Worm (Caenorhabditis elegans): Measurements from ENCODE around the gene plst-1.

plst-1 gene

DNA sequence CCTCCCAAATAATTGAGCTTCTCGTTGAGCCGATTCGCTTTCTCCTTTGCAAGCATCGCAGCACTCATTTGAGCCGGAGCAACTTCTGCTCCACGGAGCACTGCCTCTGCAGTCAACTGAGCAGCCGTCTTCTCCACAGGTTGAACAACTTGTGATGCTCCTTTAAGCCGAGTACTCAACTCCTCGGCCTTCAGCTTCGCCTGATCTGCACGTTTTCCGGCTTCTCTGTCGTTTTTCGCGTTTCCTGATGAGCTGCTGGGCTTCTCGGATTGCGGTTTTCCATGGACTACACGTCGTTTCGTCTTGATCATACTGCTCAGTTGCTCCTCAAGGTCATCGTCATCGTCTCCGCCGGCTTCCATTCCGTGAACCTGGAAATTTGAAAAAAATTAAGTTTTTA, 9.6 kb downstream of the plst-1 start:
- TF ChIP-seq ceh-88 (GFP tag; IDR thresholded peaks at IDR 0.05) (no peak), ceh-82 (tag; optimal IDR thresholded peaks at IDR 0.05) (no peak), lin-14 (GFP tag; optimal IDR thresholded peaks at IDR 0.05) (no peak), lin-39 (tag; optimal IDR thresholded peaks at IDR 0.05) (no peak), alr-1 (tag; optimal IDR thresholded peaks at IDR 0.05; ENCODE audit: borderline replicate concordance) (no peak), irx-1 (tag; optimal IDR thresholded peaks at IDR 0.05) (no peak), Y116A8C.19 (tag; optimal IDR thresholded peaks at IDR 0.05; ENCODE audit: borderline replicate concordance) (no peak), swsn-7 (tag; optimal IDR thresholded peaks at IDR 0.05) (no peak), lin-15B (tag; optimal IDR thresholded peaks at IDR 0.05) (no peak), unc-62 (GFP tag; optimal IDR thresholded peaks at IDR 0.05) (no peak), grh-1 (GFP tag; IDR thresholded peaks at IDR 0.05) (no peak)

DNA sequence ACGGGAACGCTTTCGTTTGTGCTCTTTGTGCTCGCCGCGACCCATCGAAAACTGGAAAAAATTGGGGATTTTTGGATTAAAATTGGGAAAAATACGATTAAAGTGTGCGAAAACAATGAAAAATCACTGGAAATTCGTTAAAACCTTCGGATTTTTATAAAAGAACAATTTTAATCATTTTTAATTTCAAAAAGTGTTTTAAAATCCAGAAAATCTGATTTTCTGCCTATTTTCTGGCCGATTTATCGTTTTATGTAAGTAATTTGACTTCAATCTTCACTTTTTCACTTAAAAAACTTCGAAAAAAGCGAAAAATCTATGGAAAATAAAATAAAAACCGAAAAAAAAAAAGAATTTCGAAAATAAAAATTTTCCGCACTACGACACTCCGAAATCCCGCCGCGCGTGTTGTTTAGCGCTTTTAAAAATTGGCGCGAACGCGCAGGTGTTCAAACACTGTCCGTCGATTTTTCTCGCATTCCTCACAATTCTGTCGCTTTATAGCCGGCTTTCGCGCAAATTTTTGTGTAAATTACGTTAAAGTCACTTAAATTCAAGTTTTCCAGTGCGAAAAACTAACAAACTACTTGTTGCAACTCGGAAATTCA, 20.3 kb downstream of the plst-1 start, which contains the start of the genes ddx-46 and F53H1.4:
Gene ddx-46, minus strand, starts transcription at position 51 of the 608 bp plus-strand sequence.
Gene F53H1.4, plus strand, starts transcription at position 567 of the 608 bp plus-strand sequence.
- TF ChIP-seq lin-14 (GFP tag; optimal IDR thresholded peaks at IDR 0.05), result no peak
- TF ChIP-seq isw-1 (GFP tag; IDR thresholded peaks at IDR 0.05), result peak; percentile 57
- TF ChIP-seq ceh-82 (tag; optimal IDR thresholded peaks at IDR 0.05), result peak; percentile 46 to 70 (median 62)
- peak; percentile 10 for TF ChIP-seq egl-13 (tag; optimal IDR thresholded peaks at IDR 0.05)
- TF ChIP-seq snu-23 (GFP tag; optimal IDR thresholded peaks at IDR 0.05), result peak; percentile 58
- TF ChIP-seq lin-39 (tag; optimal IDR thresholded peaks at IDR 0.05), result peak; percentile 32
- peak; percentile 13 for TF ChIP-seq nhr-77 (tag; optimal IDR thresholded peaks at IDR 0.05)
- peak in 1 of 2 experiments; percentile 31 for TF ChIP-seq mdl-1 (tag; optimal IDR thresholded peaks at IDR 0.05)
- TF ChIP-seq ceh-88 (GFP tag; IDR thresholded peaks at IDR 0.05), result no peak
- peak; percentile 88 to 93 for TF ChIP-seq lin-35 (GFP tag; optimal IDR thresholded peaks at IDR 0.05)
- peak; percentile 60 to 66 for TF ChIP-seq lsy-2 (tag; optimal IDR thresholded peaks at IDR 0.05)
- TF ChIP-seq tbx-2 (tag; optimal IDR thresholded peaks at IDR 0.05), result peak; percentile 48
- TF ChIP-seq Y116A8C.19 (tag; optimal IDR thresholded peaks at IDR 0.05; ENCODE audit: borderline replicate concordance), result no peak
- peak; percentile 43 for TF ChIP-seq mep-1 (tag; optimal IDR thresholded peaks at IDR 0.05)
- TF ChIP-seq fkh-4 (tag; optimal IDR thresholded peaks at IDR 0.05; ENCODE audit: borderline replicate concordance), result peak; percentile 24
- peak; percentile 91 to 94 for TF ChIP-seq efl-1 (optimal IDR thresholded peaks at IDR 0.05)
- TF ChIP-seq efl-1 (GFP tag; optimal IDR thresholded peaks at IDR 0.05 in 1 of 2), result peak; percentile 94 to 99
- TF ChIP-seq nhr-85 (tag), result peak; percentile 48
- TF ChIP-seq ama-1 (optimal IDR thresholded peaks at IDR 0.05), result no peak
- TF ChIP-seq xbp-1 (tag; optimal IDR thresholded peaks at IDR 0.05), result peak; percentile 40
- peak; percentile 90 to 92 (median 92) for TF ChIP-seq dpl-1 (GFP tag; optimal IDR thresholded peaks at IDR 0.05)
- TF ChIP-seq lin-15B (tag; optimal IDR thresholded peaks at IDR 0.05), result peak; percentile 79
- TF ChIP-seq lin-13 (GFP tag; optimal IDR thresholded peaks at IDR 0.05), result peak; percentile 33
- no peak for TF ChIP-seq nhr-71 (tag; optimal IDR thresholded peaks at IDR 0.05)
- peak; percentile 34 for TF ChIP-seq skn-1 (tag; optimal IDR thresholded peaks at IDR 0.05)
- peak; percentile 33 for TF ChIP-seq F16B12.6 (tag; optimal IDR thresholded peaks at IDR 0.05)
- no peak for TF ChIP-seq vab-15 (tag; optimal IDR thresholded peaks at IDR 0.05)
- TF ChIP-seq irx-1 (tag; optimal IDR thresholded peaks at IDR 0.05), result peak; percentile 43
- TF ChIP-seq unc-86 (tag; optimal IDR thresholded peaks at IDR 0.05), result peak; percentile 32

DNA sequence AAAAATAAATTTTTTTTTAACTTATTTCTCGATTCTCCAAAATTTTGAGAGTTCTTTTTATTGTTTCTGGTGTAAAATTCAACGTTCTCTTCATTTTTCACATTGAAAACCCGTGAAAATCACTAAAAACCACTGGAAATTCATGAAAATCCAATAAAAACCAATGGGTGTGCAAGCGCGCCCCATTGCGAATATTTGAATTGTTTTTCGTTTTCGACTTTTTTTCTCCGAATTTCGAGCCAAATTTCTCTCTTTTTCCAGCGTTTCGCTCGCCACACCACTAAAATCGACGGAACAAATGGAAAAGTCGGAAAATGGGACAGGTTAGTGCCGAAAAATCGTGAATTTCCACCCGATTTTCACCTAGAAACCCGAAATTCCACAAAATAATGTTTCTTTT, 20.9 kb downstream of the plst-1 start:
- TF ChIP-seq unc-86 (tag; optimal IDR thresholded peaks at IDR 0.05), result no peak
- peak in 2 of 3 experiments; percentile 49 to 54 for TF ChIP-seq dpl-1 (GFP tag; optimal IDR thresholded peaks at IDR 0.05)
- peak in 1 of 2 experiments; percentile 11 for TF ChIP-seq efl-1 (optimal IDR thresholded peaks at IDR 0.05)
- peak; percentile 1 to 95 for TF ChIP-seq efl-1 (GFP tag; optimal IDR thresholded peaks at IDR 0.05 in 1 of 2)

DNA sequence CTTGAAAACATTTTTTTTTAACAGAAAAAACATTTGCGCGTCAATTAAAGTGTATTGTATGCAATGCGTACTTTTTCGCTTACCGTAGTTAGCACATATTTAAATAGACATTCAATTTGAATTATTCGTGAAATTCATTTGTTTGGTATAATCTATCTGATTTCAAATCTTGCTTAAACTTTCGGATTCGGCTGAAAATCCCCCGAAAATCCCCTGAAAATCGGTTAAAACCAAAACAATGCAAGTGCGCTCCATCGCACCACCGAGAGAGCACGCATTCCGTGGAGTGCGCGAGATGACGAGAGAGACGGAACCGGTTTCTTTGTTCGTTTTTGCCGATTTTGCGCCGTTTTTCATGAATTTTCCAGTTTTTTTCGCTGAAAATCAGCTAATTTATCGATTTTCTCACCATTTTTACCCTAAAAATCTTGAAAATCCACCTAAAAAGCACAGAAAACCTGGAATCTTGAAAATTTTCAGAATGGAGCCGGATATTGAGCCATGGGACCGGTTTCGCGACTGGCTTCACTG, 39.3 kb downstream of the plst-1 start, which contains the start of gene F53H1.3:
Gene F53H1.3, plus strand, starts transcription at position 481 of the 531 bp plus-strand sequence.
- TF ChIP-seq nhr-85 (tag) (peak; percentile 77), aha-1 (tag; optimal IDR thresholded peaks at IDR 0.05) (no peak), grh-1 (GFP tag; IDR thresholded peaks at IDR 0.05) (peak; percentile 98), ceh-63 (GFP tag; optimal IDR thresholded peaks at IDR 0.05) (peak; percentile 14), ceh-82 (tag; optimal IDR thresholded peaks at IDR 0.05) (peak in 2 of 3 experiments; percentile 16 to 29), swsn-7 (tag; optimal IDR thresholded peaks at IDR 0.05) (peak; percentile 48), fkh-10 (GFP tag; optimal IDR thresholded peaks at IDR 0.05) (no peak), dpl-1 (GFP tag; optimal IDR thresholded peaks at IDR 0.05) (peak; percentile 40 to 66 (median 62)), isw-1 (GFP tag; IDR thresholded peaks at IDR 0.05) (peak; percentile 10; the same call in 1 of the 2 replicates), unc-86 (tag; optimal IDR thresholded peaks at IDR 0.05) (peak; percentile 12), snu-23 (GFP tag; optimal IDR thresholded peaks at IDR 0.05) (peak; percentile 55), lin-13 (GFP tag; optimal IDR thresholded peaks at IDR 0.05) (peak; percentile 60), lin-39 (tag; optimal IDR thresholded peaks at IDR 0.05) (no peak), mdl-1 (tag; optimal IDR thresholded peaks at IDR 0.05) (no peak), lsy-2 (tag; optimal IDR thresholded peaks at IDR 0.05) (peak; percentile 70 to 89), nhr-76 (tag; optimal IDR thresholded peaks at IDR 0.05) (no peak), lin-35 (GFP tag; optimal IDR thresholded peaks at IDR 0.05) (peak; percentile 55), xbp-1 (tag; optimal IDR thresholded peaks at IDR 0.05) (peak; percentile 38), F16B12.6 (tag; optimal IDR thresholded peaks at IDR 0.05) (peak; percentile 16), fkh-4 (tag; optimal IDR thresholded peaks at IDR 0.05; ENCODE audit: borderline replicate concordance) (peak; percentile 4), nhr-19 (GFP tag; conservative IDR thresholded peaks at IDR 0.05) (no peak), efl-1 (optimal IDR thresholded peaks at IDR 0.05) (peak; percentile 68 to 72), efl-1 (GFP tag; optimal IDR thresholded peaks at IDR 0.05 in 1 of 2) (peak; percentile 71 to 96), lin-15B (tag; optimal IDR thresholded peaks at IDR 0.05) (peak; percentile 29), ceh-90 (tag; optimal IDR thresholded peaks at IDR 0.05) (peak; percentile 40), mep-1 (tag; optimal IDR thresholded peaks at IDR 0.05) (peak; percentile 36)

Measured in whole organism, L1 larva.